Fruit fly (Drosophila melanogaster) whole organism, embryonic: ENCODE measurements around the gene Aasdh.

Experiments
- Aef1 ChIP-seq: fragments of 200-800 bp; sonication (Bioruptor generic); IDR thresholded peaks from 3 replicates; pipeline ENCODE4 v1.3.6; 2022; ENCODE audit warnings: missing biosample characterization, missing genetic modification characterization
- B-H1 ChIP-seq: fragments of 200-800 bp; sonication (Bioruptor generic); IDR thresholded peaks from 3 replicates; pipeline ENCODE4 v1.3.6; 2022; ENCODE audit warnings: missing biosample characterization, missing genetic modification characterization
- CG1024 ChIP-seq: fragments of 200-800 bp; sonication (Bioruptor generic); IDR thresholded peaks from 2 replicates; pipeline ENCODE4 v1.3.6; 2022; ENCODE audit warnings: missing biosample characterization, missing genetic modification characterization
- CG10431 ChIP-seq: fragments of 200-800 bp; sonication (Bioruptor generic); optimal IDR thresholded peaks from 3 replicates; lab custom pipeline; 2018; ENCODE audit warnings: missing biosample characterization, mild to moderate bottlenecking, missing genetic modification characterization
- CG12071 ChIP-seq: fragments of 200-800 bp; sonication (Bioruptor generic); optimal IDR thresholded peaks from 3 replicates; lab custom pipeline; 2018; ENCODE audit warnings: missing biosample characterization, mild to moderate bottlenecking, missing genetic modification characterization
- CG12219 ChIP-seq: fragments of 200-800 bp; sonication (Bioruptor generic); optimal IDR thresholded peaks from 3 replicates; lab custom pipeline; 2018; ENCODE audit warnings: missing biosample characterization, mild to moderate bottlenecking, missing genetic modification characterization
- CG13123 ChIP-seq: fragments of 200-800 bp; sonication (Bioruptor generic); optimal IDR thresholded peaks from 2 replicates; lab custom pipeline; 2016; ENCODE audit warnings: missing biosample characterization, missing genetic modification characterization
- CG1792 ChIP-seq: fragments of 200-800 bp; sonication (Bioruptor generic); optimal IDR thresholded peaks from 2 replicates; lab custom pipeline; 2016; ENCODE audit warnings: missing biosample characterization, missing genetic modification characterization
- CG18764 ChIP-seq: fragments of 200-800 bp; sonication (Bioruptor generic); optimal IDR thresholded peaks from 3 replicates; lab custom pipeline; 2016; ENCODE audit warnings: missing biosample characterization, missing genetic modification characterization
- CG2199 ChIP-seq: fragments of 200-800 bp; sonication (Bioruptor generic); IDR thresholded peaks from 3 replicates; pipeline ENCODE4 v1.3.6; 2022; ENCODE audit warnings: missing biosample characterization, missing genetic modification characterization
- CG2712 ChIP-seq: fragments of 200-800 bp; optimal IDR thresholded peaks from 3 replicates; lab custom pipeline; 2019; ENCODE audit warnings: missing biosample characterization, mild to moderate bottlenecking, missing genetic modification characterization, moderate library complexity
- CG32532 ChIP-seq: fragments of 200-800 bp; sonication (Bioruptor generic); IDR thresholded peaks from 2 replicates; pipeline ENCODE4 v1.3.6; 2022; ENCODE audit warnings: missing biosample characterization, missing genetic modification characterization
- CG32772 ChIP-seq: fragments of 200-800 bp; sonication (Bioruptor generic); IDR thresholded peaks from 2 replicates; pipeline ENCODE4 v1.3.6; 2022; ENCODE audit warnings: missing biosample characterization, missing genetic modification characterization
- CG4404 ChIP-seq: fragments of 200-800 bp; sonication (Bioruptor generic); IDR thresholded peaks from 2 replicates; pipeline ENCODE4 v1.3.6; 2022; ENCODE audit warnings: missing biosample characterization, missing genetic modification characterization
- CG4820 ChIP-seq: fragments of 200-800 bp; sonication (Bioruptor generic); optimal IDR thresholded peaks from 3 replicates; lab custom pipeline; 2016; ENCODE audit warnings: missing biosample characterization, missing genetic modification characterization
- CG6654 ChIP-seq: fragments of 200-800 bp; sonication (Bioruptor generic); optimal IDR thresholded peaks from 2 replicates; lab custom pipeline; 2017; ENCODE audit warnings: missing biosample characterization, mild to moderate bottlenecking, missing genetic modification characterization
- CG6683 ChIP-seq: fragments of 200-800 bp; sonication (Bioruptor generic); optimal IDR thresholded peaks from 2 replicates; lab custom pipeline; 2017; ENCODE audit warnings: missing biosample characterization, mild to moderate bottlenecking, missing genetic modification characterization, missing genetic modification reagents
- CG6813 ChIP-seq: fragments of 200-800 bp; sonication (Bioruptor generic); optimal IDR thresholded peaks from 2 replicates; lab custom pipeline; 2017; ENCODE audit warnings: missing biosample characterization, missing genetic modification characterization, mild to moderate bottlenecking, moderate library complexity, missing genetic modification reagents
- CG7963 ChIP-seq: fragments of 200-800 bp; sonication (Bioruptor generic); IDR thresholded peaks from 3 replicates; pipeline ENCODE4 v1.3.6; 2022; ENCODE audit warnings: missing biosample characterization, missing genetic modification characterization; ENCODE audit not compliant: partially characterized antibody
- CG8089 ChIP-seq: fragments of 200-800 bp; sonication (Bioruptor generic); optimal IDR thresholded peaks from 3 replicates; lab custom pipeline; 2016; ENCODE audit warnings: missing biosample characterization, missing genetic modification characterization
- CG8281 ChIP-seq: fragments of 200-800 bp; sonication (Bioruptor generic); optimal IDR thresholded peaks from 2 replicates; lab custom pipeline; 2018; ENCODE audit warnings: missing biosample characterization, mild to moderate bottlenecking, missing genetic modification characterization, moderate library complexity
- CG8388 ChIP-seq: fragments of 200-800 bp; sonication (Bioruptor generic); optimal IDR thresholded peaks from 2 replicates; lab custom pipeline; 2019; ENCODE audit warnings: missing biosample characterization, mild to moderate bottlenecking, missing genetic modification characterization, moderate library complexity
- CG8765 ChIP-seq: fragments of 200-800 bp; sonication (Bioruptor generic); IDR thresholded peaks from 2 replicates; pipeline ENCODE4 v1.3.6; 2022; ENCODE audit warnings: missing biosample characterization, missing genetic modification characterization
- CG9609 ChIP-seq: fragments of 200-800 bp; sonication (Bioruptor generic); optimal IDR thresholded peaks from 3 replicates; lab custom pipeline; 2016; ENCODE audit warnings: missing biosample characterization, missing genetic modification characterization
- CG9727 ChIP-seq: fragments of 200-800 bp; sonication (Bioruptor generic); optimal IDR thresholded peaks from 3 replicates; lab custom pipeline; 2017; ENCODE audit warnings: missing biosample characterization, mild to moderate bottlenecking, missing genetic modification characterization
- CG9932 ChIP-seq: fragments of 200-800 bp; sonication (Bioruptor generic); IDR thresholded peaks from 2 replicates; pipeline ENCODE4 v1.3.6; 2022; ENCODE audit warnings: missing biosample characterization, missing genetic modification characterization
- D19A ChIP-seq: fragments of 200-800 bp; optimal IDR thresholded peaks from 3 replicates; lab custom pipeline; 2019; ENCODE audit warnings: missing biosample characterization, mild to moderate bottlenecking, missing genetic modification characterization, moderate library complexity
- GATAe ChIP-seq: fragments of 200-800 bp; sonication (Bioruptor generic); conservative IDR thresholded peaks from 2 replicates; pipeline ENCODE4 v1.3.6; 2022; ENCODE audit warnings: missing biosample characterization, missing genetic modification characterization
- HHEX ChIP-seq: fragments of 200-800 bp; sonication (Bioruptor generic); optimal IDR thresholded peaks from 3 replicates; lab custom pipeline; 2017; ENCODE audit warnings: missing biosample characterization, mild to moderate bottlenecking, missing genetic modification characterization, missing genetic modification reagents
- HLH4C ChIP-seq: fragments of 200-800 bp; sonication (Bioruptor generic); IDR thresholded peaks from 3 replicates; pipeline ENCODE4 v1.3.6; 2022; ENCODE audit warnings: missing biosample characterization, missing genetic modification characterization; ENCODE audit not compliant: partially characterized antibody
- Hand ChIP-seq: fragments of 200-800 bp; sonication (Bioruptor generic); optimal IDR thresholded peaks from 2 replicates; lab custom pipeline; 2017; ENCODE audit warnings: mild to moderate bottlenecking, missing biosample characterization, missing genetic modification reagents, missing genetic modification characterization
- Hr3 ChIP-seq: fragments of 200-800 bp; sonication (Bioruptor generic); optimal IDR thresholded peaks from 3 replicates; lab custom pipeline; 2016; ENCODE audit warnings: missing biosample characterization, missing genetic modification characterization
- Mrtf ChIP-seq: fragments of 200-800 bp; sonication (Bioruptor generic); IDR thresholded peaks from 3 replicates; pipeline ENCODE4 v1.3.6; 2022; ENCODE audit warnings: missing biosample characterization, missing genetic modification characterization
- Nf-YB ChIP-seq: fragments of 200-800 bp; sonication (Bioruptor generic); optimal IDR thresholded peaks from 3 replicates; lab custom pipeline; 2019; ENCODE audit warnings: missing biosample characterization, mild to moderate bottlenecking, missing genetic modification characterization, moderate library complexity
- Oli ChIP-seq: fragments of 200-800 bp; sonication (Bioruptor generic); optimal IDR thresholded peaks from 2 replicates; lab custom pipeline; 2018; ENCODE audit warnings: missing biosample characterization, mild to moderate bottlenecking, missing genetic modification characterization, moderate library complexity
- Opbp ChIP-seq: fragments of 200-800 bp; sonication (Bioruptor generic); IDR thresholded peaks from 3 replicates; pipeline ENCODE4 v1.3.6; 2022; ENCODE audit warnings: missing biosample characterization, missing genetic modification characterization; ENCODE audit not compliant: partially characterized antibody
- Rfx ChIP-seq: fragments of 200-800 bp; sonication (Bioruptor generic); IDR thresholded peaks from 2 replicates; pipeline ENCODE4 v1.3.6; 2022; ENCODE audit warnings: missing biosample characterization, missing genetic modification characterization
- Side ChIP-seq: fragments of 200-800 bp; sonication (Bioruptor generic); optimal IDR thresholded peaks from 2 replicates; lab custom pipeline; 2016; ENCODE audit warnings: missing biosample characterization, missing genetic modification characterization
- Trl ChIP-seq, 3 experiments: fragments of >200 bp in 2 of 3; fragments of 200-800 bp in 1 of 3; sonication (Bioruptor generic) in 1 of 3; optimal IDR thresholded peaks; 2 replicates in 1 of 3; 3 replicates in 2 of 3; lab custom pipeline; 2016 to 2017; ENCODE audit warnings: missing biosample characterization in 1 of 3, missing genetic modification characterization in 1 of 3
- br ChIP-seq: fragments of >200 bp; optimal IDR thresholded peaks from 2 replicates; lab custom pipeline; 2017
- cas ChIP-seq: fragments of 200-800 bp; sonication (Bioruptor generic); IDR thresholded peaks from 2 replicates; pipeline ENCODE4 v1.3.6; 2022; ENCODE audit warnings: missing biosample characterization, missing genetic modification characterization
- en ChIP-seq: fragments of 200-800 bp; sonication (Bioruptor generic); optimal IDR thresholded peaks from 2 replicates; lab custom pipeline; 2016; ENCODE audit warnings: missing biosample characterization, missing genetic modification characterization
- jumu ChIP-seq: fragments of 200-800 bp; sonication (Bioruptor generic); optimal IDR thresholded peaks from 3 replicates; lab custom pipeline; 2016; ENCODE audit warnings: missing biosample characterization, missing genetic modification characterization
- lmd ChIP-seq: fragments of 200-800 bp; sonication (Bioruptor generic); IDR thresholded peaks from 2 replicates; pipeline ENCODE4 v1.3.6; 2022; ENCODE audit warnings: missing biosample characterization, missing genetic modification characterization
- lola ChIP-seq, 3 experiments: fragments of >200 bp in 2 of 3; fragments of 200-800 bp in 1 of 3; sonication (Bioruptor generic) in 1 of 3; optimal IDR thresholded peaks; 2 replicates each; lab custom pipeline; 2017 to 2019; ENCODE audit warnings: missing biosample characterization in 3 of 3, missing genetic modification characterization in 3 of 3, mild to moderate bottlenecking in 1 of 3, moderate library complexity in 1 of 3
- psq ChIP-seq: fragments of 200-800 bp; sonication (Bioruptor generic); optimal IDR thresholded peaks from 2 replicates; lab custom pipeline; 2017; ENCODE audit warnings: missing biosample characterization, missing genetic modification characterization
- ro ChIP-seq: fragments of 200-800 bp; sonication (Bioruptor generic); IDR thresholded peaks from 2 replicates; pipeline ENCODE4 v1.3.6; 2022; ENCODE audit warnings: missing biosample characterization, missing genetic modification characterization
- slbo ChIP-seq: fragments of 200-800 bp; sonication (Bioruptor generic); IDR thresholded peaks from 2 replicates; pipeline ENCODE4 v1.3.6; 2022; ENCODE audit warnings: missing biosample characterization, missing genetic modification characterization
- sna ChIP-seq: fragments of 200-800 bp; sonication (Bioruptor generic); IDR thresholded peaks from 2 replicates; pipeline ENCODE4 v1.3.6; 2022; ENCODE audit warnings: missing biosample characterization, missing genetic modification characterization; ENCODE audit not compliant: partially characterized antibody
- zen2 ChIP-seq: fragments of 200-800 bp; sonication (Bioruptor generic); IDR thresholded peaks from 3 replicates; pipeline ENCODE4 v1.3.6; 2022; ENCODE audit warnings: missing biosample characterization, missing genetic modification characterization; ENCODE audit not compliant: partially characterized antibody
- zf30C ChIP-seq: fragments of 200-800 bp; sonication (Bioruptor generic); optimal IDR thresholded peaks from 3 replicates; lab custom pipeline; 2018; ENCODE audit warnings: missing biosample characterization, mild to moderate bottlenecking, missing genetic modification characterization

The Aasdh gene

DNA sequence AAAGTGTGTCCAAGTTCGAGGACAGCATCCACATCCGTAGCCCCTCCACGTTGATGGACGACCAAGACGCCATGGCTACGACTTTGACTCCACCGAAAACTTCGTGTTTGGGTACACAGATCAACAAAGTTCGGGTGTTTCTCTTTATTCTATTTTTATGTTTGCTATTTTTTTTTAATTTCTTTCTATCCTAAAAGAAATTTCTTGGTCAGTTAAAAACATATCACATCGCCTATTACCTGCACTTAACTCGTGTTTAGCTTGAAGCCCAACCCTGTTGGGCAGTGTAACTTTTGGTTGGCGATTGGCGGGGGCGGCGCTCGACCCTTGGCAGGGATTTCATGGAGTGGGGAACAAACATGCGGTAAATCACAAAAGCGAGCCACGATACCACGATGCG, 24.1 kb upstream of the Aasdh start (continued):
- TF ChIP-seq cas (GFP tag; lab: Robert Waterston, UW) (no peak), CG32772 (GFP tag; lab: Robert Waterston, UW) (peak; percentile 66; the same call in 1 of the 2 replicates), Side (GFP tag; lab: Kevin White, UChicago) (no peak), CG6683 (GFP tag; lab: Kevin White, UChicago) (no peak), zen2 (GFP tag; lab: Robert Waterston, UW) (no peak), en (GFP tag; lab: Kevin White, UChicago) (no peak), zf30C (no peak), Aef1 (GFP tag; lab: Robert Waterston, UW) (no peak), Opbp (GFP tag; lab: Robert Waterston, UW) (no peak), CG8388 (GFP tag; lab: Kevin White, UChicago) (peak; percentile 46), jumu (GFP tag; lab: Kevin White, UChicago) (no peak), CG4820 (GFP tag; lab: Kevin White, UChicago) (peak; percentile 35), Mrtf (GFP tag; lab: Robert Waterston, UW) (0 out of 3 replicates have a peak, but pooled peaks have one; percentile 46), Nf-YB (GFP tag; lab: Kevin White, UChicago) (peak; percentile 31), Rfx (GFP tag; lab: Robert Waterston, UW) (peak; percentile 61), CG8089 (GFP tag; lab: Kevin White, UChicago) (no peak), HLH4C (GFP tag; lab: Robert Waterston, UW) (no peak), Hr3 (GFP tag; lab: Kevin White, UChicago) (peak; percentile 6), ro (GFP tag; lab: Robert Waterston, UW) (no peak), CG9609 (GFP tag; lab: Kevin White, UChicago) (no peak), CG6813 (peak; percentile 58), CG2712 (tag; lab: Kevin White, UChicago) (peak; percentile 71), lmd (GFP tag; lab: Robert Waterston, UW) (peak; percentile 60; the same call in 1 of the 2 replicates), Oli (tag; lab: Kevin White, UChicago) (peak; percentile 54), CG6654 (GFP tag; lab: Kevin White, UChicago) (peak; percentile 26), CG9727 (GFP tag; lab: Kevin White, UChicago) (peak; percentile 66), CG9932 (GFP tag; lab: Robert Waterston, UW) (no peak), slbo (GFP tag; lab: Robert Waterston, UW) (peak; percentile 59), CG18764 (GFP tag; lab: Kevin White, UChicago) (peak; percentile 32), HHEX (GFP tag; lab: Kevin White, UChicago) (peak; percentile 68), CG8281 (no peak), CG8765 (GFP tag; lab: Robert Waterston, UW) (peak; percentile 37; the same call in 1 of the 2 replicates), CG12219 (GFP tag; lab: Kevin White, UChicago) (peak; percentile 35), CG2199 (GFP tag; lab: Robert Waterston, UW) (peak; percentile 58; the same call in 1 of the 3 replicates), Trl (optimal IDR thresholded peaks at IDR 0.05; lab: Kevin White, UChicago) (no peak), Trl (GFP tag; optimal IDR thresholded peaks at IDR 0.05; lab: Kevin White, UChicago) (no peak), GATAe (GFP tag; lab: Robert Waterston, UW) (no peak), CG10431 (GFP tag; lab: Kevin White, UChicago) (no peak), CG32532 (GFP tag; lab: Robert Waterston, UW) (peak; percentile 48), Hand (no peak), D19A (tag; lab: Kevin White, UChicago) (peak; percentile 6), lola (GFP tag; optimal IDR thresholded peaks at IDR 0.05; lab: Kevin White, UChicago) (peak in 1 of 3 experiments; percentile 63), br (no peak), CG13123 (GFP tag; lab: Kevin White, UChicago) (no peak), CG1024 (GFP tag; lab: Robert Waterston, UW) (no peak), psq (GFP tag; lab: Kevin White, UChicago) (no peak), CG4404 (GFP tag; lab: Robert Waterston, UW) (no peak), CG7963 (GFP tag; lab: Robert Waterston, UW) (no peak), sna (GFP tag; lab: Robert Waterston, UW) (no peak), CG1792 (GFP tag; lab: Kevin White, UChicago) (peak; percentile 21), CG12071 (GFP tag; lab: Kevin White, UChicago) (peak; percentile 32), B-H1 (GFP tag; lab: Robert Waterston, UW) (peak; percentile 18; the same call in 1 of the 3 replicates)
